Worm (Caenorhabditis elegans) whole organism, midembryonic: Measurements from ENCODE around the gene str-97.

Experiments used
- cog-1 ChIP-seq: sonication (generic microtip); optimal IDR thresholded peaks from 2 replicates; lab custom pipeline; 2016; ENCODE audit warnings: missing genetic modification characterization, missing compliant biosample characterization
- ref-1 ChIP-seq: fragments of 200-800 bp; sonication (Bioruptor generic); conservative IDR thresholded peaks from 2 replicates; pipeline ENCODE4 v1.3.6; 2022; ENCODE audit warnings: missing genetic modification reagents, missing genetic modification characterization, missing compliant biosample characterization
- ztf-29 ChIP-seq: fragments of 200-800 bp; sonication (Bioruptor generic); IDR thresholded peaks from 2 replicates; pipeline ENCODE4 v1.3.6; 2022; ENCODE audit warnings: missing genetic modification reagents, missing genetic modification characterization, missing compliant biosample characterization

DNA sequence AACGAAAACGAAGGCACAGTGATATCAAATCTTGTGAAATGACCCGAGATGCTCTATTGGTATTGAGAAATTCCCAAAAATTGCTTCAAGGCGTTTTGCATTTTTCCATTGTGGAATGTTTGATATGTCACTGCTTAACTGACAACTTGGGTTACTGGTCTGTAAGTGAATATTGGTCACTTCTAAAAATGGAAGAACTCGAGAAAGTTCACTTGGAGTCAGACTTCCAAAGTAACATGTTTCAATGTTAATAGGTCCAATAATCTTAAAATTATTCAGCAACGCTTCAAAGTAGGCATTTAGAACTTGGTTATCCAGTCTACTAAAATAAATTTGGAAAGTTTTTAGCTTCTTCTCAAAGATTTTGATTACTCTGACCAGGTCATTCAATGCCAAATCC, 22.3 kb downstream of the str-97 start, which contains the start of gene fbxa-144:
- no peak for TF ChIP-seq ref-1 (GFP tag; lab: Robert Waterston, UW)
- no peak for TF ChIP-seq cog-1 (tag; lab: Kevin White, UChicago)
- no peak for TF ChIP-seq ztf-29 (GFP tag; lab: Robert Waterston, UW)
